Worm (Caenorhabditis elegans) whole organism, young adult: ENCODE measurements around the gene asp-7.

Source experiments
- F22D6.2 ChIP-seq: sonication (generic microtip); optimal IDR thresholded peaks from 2 replicates; lab custom pipeline; 2016; ENCODE audit warnings: mild to moderate bottlenecking, missing genetic modification characterization, missing compliant biosample characterization
- F49E8.2 ChIP-seq: sonication (generic microtip); optimal IDR thresholded peaks from 3 replicates; lab custom pipeline; 2017; ENCODE audit warnings: missing genetic modification characterization, mild to moderate bottlenecking, missing compliant biosample characterization, antibody characterized with exemption, moderate library complexity; ENCODE audit not compliant: insufficient read depth
- F55B11.4 ChIP-seq: sonication (generic microtip); optimal IDR thresholded peaks from 2 replicates; lab custom pipeline; 2016; ENCODE audit warnings: missing compliant biosample characterization, missing genetic modification characterization, borderline replicate concordance; ENCODE audit not compliant: insufficient read depth
- F57A8.1 ChIP-seq: fragments of 200-800 bp; sonication (Bioruptor generic); optimal IDR thresholded peaks from 2 replicates; lab custom pipeline; 2018; ENCODE audit warnings: mild to moderate bottlenecking, missing genetic modification characterization, moderate library complexity, missing compliant biosample characterization
- F57C9.4 ChIP-seq: sonication (generic microtip); optimal IDR thresholded peaks from 2 replicates; lab custom pipeline; 2017; ENCODE audit warnings: mild to moderate bottlenecking, missing genetic modification characterization, missing compliant biosample characterization
- T07F8.4 ChIP-seq: sonication (generic microtip); optimal IDR thresholded peaks from 2 replicates; lab custom pipeline; 2016; ENCODE audit warnings: mild to moderate bottlenecking, missing genetic modification characterization, moderate library complexity, missing compliant biosample characterization
- Y53G8AR.9 ChIP-seq: fragments of 200-800 bp; sonication (Bioruptor generic); conservative IDR thresholded peaks from 2 replicates; pipeline ENCODE4 v1.3.6; 2022; ENCODE audit warnings: missing genetic modification reagents, missing genetic modification characterization, missing compliant biosample characterization
- Y56A3A.18 ChIP-seq: fragments of 200-800 bp; sonication (Bioruptor generic); IDR thresholded peaks from 2 replicates; pipeline ENCODE4 v1.3.6; 2022; ENCODE audit warnings: missing genetic modification reagents, missing genetic modification characterization, missing compliant biosample characterization
- Y95B8A.8 ChIP-seq: fragments of 200-800 bp; sonication (Bioruptor generic); IDR thresholded peaks from 2 replicates; pipeline ENCODE4 v1.3.6; 2022; ENCODE audit warnings: missing genetic modification reagents, missing genetic modification characterization, missing compliant biosample characterization
- ZK185.1 ChIP-seq: sonication (generic microtip); optimal IDR thresholded peaks from 2 replicates; lab custom pipeline; 2016; ENCODE audit warnings: mild to moderate bottlenecking, missing genetic modification characterization, missing compliant biosample characterization; ENCODE audit not compliant: poor library complexity, severe bottlenecking
- ama-1 ChIP-seq, 3 experiments: fragments of 150-350 bp in 1 of 3; sonication (generic microtip) in 2 of 3; optimal IDR thresholded peaks; 2 replicates each; lab custom pipeline; 2014 to 2018; ENCODE audit warnings: missing biosample characterization in 2 of 3, missing genetic modification characterization in 2 of 3, missing genetic modification reagents in 2 of 3
- athp-1 ChIP-seq: sonication (generic microtip); optimal IDR thresholded peaks from 2 replicates; lab custom pipeline; 2017; ENCODE audit warnings: mild to moderate bottlenecking, missing genetic modification characterization, missing compliant biosample characterization
- attf-3 ChIP-seq: fragments of 200-800 bp; sonication (Bioruptor generic); conservative IDR thresholded peaks from 2 replicates; pipeline ENCODE4 v1.3.6; 2022; ENCODE audit warnings: missing genetic modification reagents, missing genetic modification characterization, missing compliant biosample characterization
- attf-5 ChIP-seq: fragments of 200-800 bp; sonication (Bioruptor generic); optimal IDR thresholded peaks from 2 replicates; lab custom pipeline; 2018; ENCODE audit warnings: mild to moderate bottlenecking, missing genetic modification characterization, missing compliant biosample characterization
- ccch-3 ChIP-seq: fragments of 200-800 bp; sonication (Bioruptor generic); optimal IDR thresholded peaks from 2 replicates; lab custom pipeline; 2018; ENCODE audit warnings: mild to moderate bottlenecking, missing genetic modification characterization, missing compliant biosample characterization
- ceh-27 ChIP-seq: fragments of 200-800 bp; sonication (Bioruptor generic); optimal IDR thresholded peaks from 2 replicates; lab custom pipeline; 2018; ENCODE audit warnings: mild to moderate bottlenecking, missing genetic modification characterization, moderate library complexity, missing compliant biosample characterization
- die-1 ChIP-seq: sonication (generic microtip); optimal IDR thresholded peaks from 2 replicates; lab custom pipeline; 2016; ENCODE audit warnings: missing genotype, mild to moderate bottlenecking, missing genetic modification characterization, missing compliant biosample characterization
- dpff-1 ChIP-seq: sonication (generic microtip); optimal IDR thresholded peaks from 2 replicates; lab custom pipeline; 2017; ENCODE audit warnings: mild to moderate bottlenecking, missing genetic modification characterization, missing compliant biosample characterization
- dpl-1 ChIP-seq: fragments of 150-350 bp; optimal IDR thresholded peaks from 2 replicates; lab custom pipeline; 2014; ENCODE audit warnings: missing biosample characterization, missing genetic modification reagents, missing genetic modification characterization
- ekl-4 ChIP-seq: fragments of 200-800 bp; sonication (Bioruptor generic); IDR thresholded peaks from 2 replicates; pipeline ENCODE4 v1.3.6; 2022; ENCODE audit warnings: missing genetic modification reagents, missing genetic modification characterization, missing compliant biosample characterization
- fkh-3 ChIP-seq: sonication (generic microtip); optimal IDR thresholded peaks from 2 replicates; lab custom pipeline; 2016; ENCODE audit warnings: mild to moderate bottlenecking, missing genetic modification characterization, missing compliant biosample characterization
- gei-17 ChIP-seq: fragments of 200-800 bp; sonication (Bioruptor generic); optimal IDR thresholded peaks from 2 replicates; lab custom pipeline; 2018; ENCODE audit warnings: mild to moderate bottlenecking, missing genetic modification characterization, missing compliant biosample characterization
- lin-35 ChIP-seq, 3 experiments: fragments of 150-350 bp in 2 of 3; sonication (generic microtip) in 1 of 3; optimal IDR thresholded peaks; 2 replicates each; lab custom pipeline; 2014 to 2018; ENCODE audit warnings: missing biosample characterization in 3 of 3, missing genetic modification characterization in 3 of 3, missing genetic modification reagents in 3 of 3
- madf-10 ChIP-seq: sonication (generic microtip); optimal IDR thresholded peaks from 2 replicates; lab custom pipeline; 2016; ENCODE audit warnings: mild to moderate bottlenecking, missing genetic modification characterization, missing compliant biosample characterization
- madf-3 ChIP-seq: fragments of 200-800 bp; sonication (Bioruptor generic); IDR thresholded peaks from 2 replicates; pipeline ENCODE4 v1.3.6; 2022; ENCODE audit warnings: missing genetic modification reagents, missing genetic modification characterization, missing compliant biosample characterization
- madf-6 ChIP-seq: fragments of 200-800 bp; sonication (Bioruptor generic); IDR thresholded peaks from 2 replicates; pipeline ENCODE4 v1.3.6; 2022; ENCODE audit warnings: missing genetic modification reagents, missing genetic modification characterization, missing compliant biosample characterization
- madf-8 ChIP-seq: fragments of 200-800 bp; sonication (Bioruptor generic); conservative IDR thresholded peaks from 2 replicates; pipeline ENCODE4 v1.3.6; 2022; ENCODE audit warnings: missing genetic modification reagents, missing genetic modification characterization, missing compliant biosample characterization
- mxl-1 ChIP-seq: sonication (generic microtip); optimal IDR thresholded peaks from 2 replicates; lab custom pipeline; 2016; ENCODE audit warnings: missing genetic modification characterization, missing compliant biosample characterization
- nhr-120 ChIP-seq: fragments of 200-800 bp; sonication (Bioruptor generic); IDR thresholded peaks from 2 replicates; pipeline ENCODE4 v1.3.6; 2022; ENCODE audit warnings: missing genetic modification characterization, missing compliant biosample characterization
- nhr-27 ChIP-seq: fragments of 200-800 bp; sonication (Bioruptor generic); optimal IDR thresholded peaks from 2 replicates; lab custom pipeline; 2018; ENCODE audit warnings: mild to moderate bottlenecking, missing genetic modification characterization, moderate library complexity, missing compliant biosample characterization
- rcor-1 ChIP-seq: fragments of 200-800 bp; sonication (Bioruptor generic); IDR thresholded peaks from 2 replicates; pipeline ENCODE4 v1.3.6; 2022; ENCODE audit warnings: missing genetic modification reagents, missing genetic modification characterization, missing compliant biosample characterization
- sdz-38 ChIP-seq: sonication (generic microtip); optimal IDR thresholded peaks from 2 replicates; lab custom pipeline; 2016; ENCODE audit warnings: missing genotype, missing genetic modification characterization, missing compliant biosample characterization
- snpc-3.4 ChIP-seq: sonication (generic microtip); optimal IDR thresholded peaks from 2 replicates; lab custom pipeline; 2017; ENCODE audit warnings: missing genetic modification characterization, mild to moderate bottlenecking, missing compliant biosample characterization, antibody characterized with exemption, moderate library complexity, missing genotype, missing genetic modification reagents
- somi-1 ChIP-seq: fragments of 200-800 bp; sonication (Bioruptor generic); optimal IDR thresholded peaks from 2 replicates; lab custom pipeline; 2018; ENCODE audit warnings: mild to moderate bottlenecking, missing genetic modification characterization, missing compliant biosample characterization
- tbp1 ChIP-seq: fragments of 200-800 bp; sonication (Bioruptor generic); optimal IDR thresholded peaks from 2 replicates; lab custom pipeline; 2018; ENCODE audit warnings: mild to moderate bottlenecking, missing genetic modification characterization, missing compliant biosample characterization
- tlf-1 ChIP-seq: fragments of 200-800 bp; sonication (Bioruptor generic); optimal IDR thresholded peaks from 2 replicates; lab custom pipeline; 2018; ENCODE audit warnings: mild to moderate bottlenecking, missing genetic modification characterization, missing compliant biosample characterization
- ztf-28 ChIP-seq: fragments of 200-800 bp; sonication (Bioruptor generic); IDR thresholded peaks from 2 replicates; pipeline ENCODE4 v1.3.6; 2022; ENCODE audit warnings: missing genetic modification reagents, missing genetic modification characterization, missing compliant biosample characterization

asp-7 gene

DNA sequence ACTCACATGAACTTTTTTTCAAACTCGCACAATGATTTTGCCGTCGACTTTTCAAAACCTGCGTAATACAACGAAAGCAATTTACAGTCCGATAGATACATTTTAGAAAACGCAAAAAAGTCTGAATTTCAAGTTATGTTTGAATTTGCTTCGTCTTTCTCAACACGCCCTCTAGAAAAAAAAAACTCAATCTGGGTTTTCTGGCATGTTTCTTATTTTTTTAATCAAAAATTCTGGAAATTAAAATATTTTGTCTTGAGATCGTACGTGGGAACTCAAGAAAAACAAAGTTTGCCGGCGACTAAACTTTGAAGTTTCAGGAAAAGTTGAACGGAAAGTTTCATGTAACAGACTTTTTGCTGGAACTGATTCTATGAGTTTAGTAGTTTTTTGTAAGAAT lies 34.3 kb upstream of the asp-7 start, which contains the start of gene srw-115:
srw-115 (minus strand) TSS at position 101 of the 400 bp plus-strand sequence.
- no peak for TF ChIP-seq nhr-120
- no peak for TF ChIP-seq somi-1 (GFP tag; lab: Kevin White, UChicago)
- TF ChIP-seq Y95B8A.8 (GFP tag; lab: Robert Waterston, UW) = no peak
- TF ChIP-seq ceh-27 = no peak
- no peak for TF ChIP-seq Y56A3A.18 (GFP tag; lab: Robert Waterston, UW)
- TF ChIP-seq madf-3 = no peak
- TF ChIP-seq rcor-1 (GFP tag; lab: Robert Waterston, UW) = no peak
- no peak for TF ChIP-seq F57A8.1 (GFP tag; lab: Kevin White, UChicago)
- TF ChIP-seq nhr-27 (tag; lab: Kevin White, UChicago) = no peak
- no peak for TF ChIP-seq ama-1 (optimal IDR thresholded peaks at IDR 0.05; lab: Kevin White, UChicago)
- TF ChIP-seq ama-1 (GFP tag; optimal IDR thresholded peaks at IDR 0.05; lab: Kevin White, UChicago) = no peak
- TF ChIP-seq ztf-28 (GFP tag; lab: Robert Waterston, UW) = no peak
- TF ChIP-seq dpl-1 (GFP tag; lab: Kevin White, UChicago) = no peak
- TF ChIP-seq sdz-38 (tag; lab: Kevin White, UChicago) = no peak
- no peak for TF ChIP-seq tbp1
- no peak for TF ChIP-seq mxl-1 (tag; lab: Kevin White, UChicago)
- no peak for TF ChIP-seq gei-17 (GFP tag; lab: Kevin White, UChicago)
- no peak for TF ChIP-seq F55B11.4
- TF ChIP-seq T07F8.4 (tag; lab: Kevin White, UChicago) = no peak
- TF ChIP-seq attf-3 (GFP tag; lab: Robert Waterston, UW) = no peak

DNA sequence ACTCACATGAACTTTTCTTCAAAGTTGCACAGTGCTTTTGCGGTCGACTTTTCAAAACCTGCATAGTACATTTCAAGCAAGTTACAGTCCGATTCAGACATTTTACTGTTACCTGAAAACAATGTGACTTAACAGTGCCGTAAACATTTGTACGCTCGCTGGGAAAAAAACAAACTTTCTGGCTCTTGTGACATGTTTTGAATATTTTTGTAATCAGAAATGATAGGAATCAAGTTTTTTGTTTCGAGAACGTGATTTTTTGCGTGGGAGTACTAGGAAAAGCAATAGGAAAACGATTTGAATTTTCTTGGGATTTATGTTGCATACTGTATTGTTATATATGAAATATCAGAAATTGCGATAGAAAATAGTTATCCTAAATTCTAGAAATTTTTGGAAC lies 32.0 kb upstream of the asp-7 start, which contains the start of gene srw-120:
srw-120 (minus strand) TSS at position 101 of the 400 bp plus-strand sequence.
- no peak for TF ChIP-seq F49E8.2
- no peak for TF ChIP-seq madf-8 (GFP tag; lab: Robert Waterston, UW)
- no peak for TF ChIP-seq attf-5 (GFP tag; lab: Kevin White, UChicago)
- TF ChIP-seq madf-10 (tag; lab: Kevin White, UChicago) = no peak
- TF ChIP-seq F57C9.4 (tag; lab: Kevin White, UChicago) = no peak
- TF ChIP-seq snpc-3.4 (tag; lab: Kevin White, UChicago) = no peak
- TF ChIP-seq fkh-3 (tag; lab: Kevin White, UChicago) = no peak
- no peak for TF ChIP-seq F22D6.2 (tag; lab: Kevin White, UChicago)
- no peak for TF ChIP-seq rcor-1 (GFP tag; lab: Robert Waterston, UW)
- TF ChIP-seq tlf-1 (GFP tag; lab: Kevin White, UChicago) = no peak
- no peak for TF ChIP-seq madf-6
- no peak for TF ChIP-seq Y53G8AR.9 (GFP tag; lab: Robert Waterston, UW)
- TF ChIP-seq ekl-4 (GFP tag; lab: Robert Waterston, UW) = no peak
- TF ChIP-seq dpff-1 = no peak
- TF ChIP-seq ccch-3 (GFP tag; lab: Kevin White, UChicago) = no peak

DNA sequence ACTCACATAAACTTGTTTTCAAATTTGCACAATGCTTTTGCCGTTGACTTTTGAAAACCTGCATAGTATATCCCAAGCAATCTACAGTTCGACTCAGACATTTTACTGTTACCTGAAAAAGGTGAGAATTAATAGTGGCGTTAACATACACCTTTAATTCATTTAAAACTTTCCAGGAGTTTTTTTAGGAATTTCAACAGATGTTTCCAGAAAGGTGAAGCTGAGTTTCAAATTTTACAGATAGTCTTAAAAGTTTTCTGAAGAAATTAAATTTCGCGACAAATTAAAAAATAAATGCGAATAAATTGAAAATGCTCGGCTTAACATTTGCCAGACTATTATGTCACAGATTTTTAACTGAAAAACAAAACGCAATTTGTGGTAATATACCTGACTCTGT lies 28.3 kb upstream of the asp-7 start, which contains the start of gene srw-119:
srw-119 (minus strand) TSS at position 101 of the 400 bp plus-strand sequence.
- TF ChIP-seq die-1 (tag; lab: Kevin White, UChicago) (no peak), ZK185.1 (tag; lab: Kevin White, UChicago) (no peak), lin-35 (GFP tag; optimal IDR thresholded peaks at IDR 0.05; lab: Kevin White, UChicago) (no peak), athp-1 (tag; lab: Kevin White, UChicago) (no peak)
